Worm (Caenorhabditis elegans) whole organism, early embryonic: Measurements from ENCODE around the gene ZK742.6.

ENCODE experiments used
- B0310.2 ChIP-seq: sonication (generic microtip); optimal IDR thresholded peaks from 2 replicates; lab custom pipeline; 2016; ENCODE audit warnings: mild to moderate bottlenecking, missing genetic modification characterization, missing compliant biosample characterization
- F13C5.2 ChIP-seq: sonication (generic microtip); optimal IDR thresholded peaks from 2 replicates; lab custom pipeline; 2017; ENCODE audit warnings: mild to moderate bottlenecking, missing genetic modification characterization, inconsistent platforms, missing compliant biosample characterization
- aly-1 ChIP-seq: sonication (generic microtip); optimal IDR thresholded peaks from 2 replicates; lab custom pipeline; 2016; ENCODE audit warnings: missing genetic modification characterization, missing compliant biosample characterization
- ama-1 ChIP-seq: fragments of 150-350 bp; optimal IDR thresholded peaks from 2 replicates; lab custom pipeline; 2014
- ceh-13 ChIP-seq: fragments of 200-800 bp; sonication (Bioruptor generic); optimal IDR thresholded peaks from 2 replicates; lab custom pipeline; 2018; ENCODE audit warnings: mild to moderate bottlenecking, missing genetic modification characterization, missing compliant biosample characterization
- ceh-36 ChIP-seq: sonication (generic microtip); optimal IDR thresholded peaks from 2 replicates; lab custom pipeline; 2016; ENCODE audit warnings: missing genetic modification characterization, inconsistent platforms, missing compliant biosample characterization
- ets-7 ChIP-seq: sonication (generic microtip); optimal IDR thresholded peaks from 2 replicates; lab custom pipeline; 2016; ENCODE audit warnings: missing genotype, missing genetic modification characterization, missing compliant biosample characterization
- flt-1 ChIP-seq: fragments of 200-800 bp; sonication (Bioruptor generic); IDR thresholded peaks from 2 replicates; pipeline ENCODE4 v1.3.6; 2022; ENCODE audit warnings: missing genetic modification characterization, missing compliant biosample characterization
- hmbx-1 ChIP-seq: sonication (generic microtip); optimal IDR thresholded peaks from 2 replicates; lab custom pipeline; 2016; ENCODE audit warnings: mild to moderate bottlenecking, missing genetic modification characterization, missing compliant biosample characterization
- hmg-4 ChIP-seq: fragments of 200-800 bp; sonication (Bioruptor generic); optimal IDR thresholded peaks from 2 replicates; lab custom pipeline; 2018; ENCODE audit warnings: mild to moderate bottlenecking, missing genetic modification characterization, missing compliant biosample characterization
- hnd-1 ChIP-seq: sonication (generic microtip); optimal IDR thresholded peaks from 2 replicates; lab custom pipeline; 2016; ENCODE audit warnings: missing genetic modification characterization, missing compliant biosample characterization
- pes-1 ChIP-seq: fragments of 200-800 bp; sonication (Bioruptor generic); IDR thresholded peaks from 2 replicates; pipeline ENCODE4 v1.3.6; 2022; ENCODE audit warnings: missing genetic modification reagents, missing genetic modification characterization, missing compliant biosample characterization
- scrt-1 ChIP-seq: fragments of 200-800 bp; sonication (Bioruptor generic); IDR thresholded peaks from 2 replicates; pipeline ENCODE4 v1.3.6; 2022; ENCODE audit warnings: missing genetic modification characterization, missing compliant biosample characterization
- sea-1 ChIP-seq: fragments of 200-800 bp; sonication (Bioruptor generic); conservative IDR thresholded peaks from 2 replicates; pipeline ENCODE4 v1.3.6; 2022; ENCODE audit warnings: missing genetic modification characterization, missing compliant biosample characterization
- tbx-11 ChIP-seq: fragments of 200-800 bp; sonication (Bioruptor generic); IDR thresholded peaks from 2 replicates; pipeline ENCODE4 v1.3.6; 2022; ENCODE audit warnings: missing genetic modification characterization, missing compliant biosample characterization
- tbx-37 ChIP-seq: fragments of 200-800 bp; sonication (Bioruptor generic); conservative IDR thresholded peaks from 2 replicates; pipeline ENCODE4 v1.3.6; 2022; ENCODE audit warnings: missing genetic modification reagents, missing genetic modification characterization, missing compliant biosample characterization
- tra-4 ChIP-seq: sonication (generic microtip); optimal IDR thresholded peaks from 2 replicates; lab custom pipeline; 2017; ENCODE audit warnings: missing genetic modification characterization, missing compliant biosample characterization

The ZK742.6 gene

ce11 chrV:7778999-7779398 is 35.7 kb downstream of the ZK742.6 start:
- TF ChIP-seq scrt-1 (GFP tag; lab: Robert Waterston, UW) (no peak), aly-1 (tag; lab: Kevin White, UChicago) (no peak), tra-4 (tag; lab: Kevin White, UChicago) (no peak), pes-1 (GFP tag; lab: Robert Waterston, UW) (no peak), tbx-37 (GFP tag; lab: Robert Waterston, UW) (no peak), flt-1 (GFP tag; lab: Robert Waterston, UW) (no peak), sea-1 (GFP tag; lab: Robert Waterston, UW) (no peak), ama-1 (lab: Kevin White, UChicago) (no peak), B0310.2 (tag; lab: Kevin White, UChicago) (no peak), ceh-13 (GFP tag; lab: Kevin White, UChicago) (no peak), hnd-1 (tag; lab: Kevin White, UChicago) (no peak), hmg-4 (GFP tag; lab: Kevin White, UChicago) (no peak)

ce11 chrV:7777098-7777497 is 37.6 kb downstream of the ZK742.6 start, which contains the start of gene C26F1.3:
C26F1.3 (plus strand) TSS chrV:7777300.
- TF ChIP-seq tbx-11 (GFP tag; lab: Robert Waterston, UW), result no peak
- TF ChIP-seq ceh-13 (GFP tag; lab: Kevin White, UChicago), result no peak
- TF ChIP-seq B0310.2 (tag; lab: Kevin White, UChicago), result no peak
- no peak for TF ChIP-seq flt-1 (GFP tag; lab: Robert Waterston, UW)
- no peak for TF ChIP-seq hmbx-1 (tag; lab: Kevin White, UChicago)
- TF ChIP-seq tra-4 (tag; lab: Kevin White, UChicago), result no peak
- TF ChIP-seq ama-1 (lab: Kevin White, UChicago), result no peak
- TF ChIP-seq scrt-1 (GFP tag; lab: Robert Waterston, UW), result no peak
- TF ChIP-seq pes-1 (GFP tag; lab: Robert Waterston, UW), result no peak
- TF ChIP-seq aly-1 (tag; lab: Kevin White, UChicago), result no peak
- no peak for TF ChIP-seq tbx-37 (GFP tag; lab: Robert Waterston, UW)
- no peak for TF ChIP-seq sea-1 (GFP tag; lab: Robert Waterston, UW)
- no peak for TF ChIP-seq ceh-36

DNA sequence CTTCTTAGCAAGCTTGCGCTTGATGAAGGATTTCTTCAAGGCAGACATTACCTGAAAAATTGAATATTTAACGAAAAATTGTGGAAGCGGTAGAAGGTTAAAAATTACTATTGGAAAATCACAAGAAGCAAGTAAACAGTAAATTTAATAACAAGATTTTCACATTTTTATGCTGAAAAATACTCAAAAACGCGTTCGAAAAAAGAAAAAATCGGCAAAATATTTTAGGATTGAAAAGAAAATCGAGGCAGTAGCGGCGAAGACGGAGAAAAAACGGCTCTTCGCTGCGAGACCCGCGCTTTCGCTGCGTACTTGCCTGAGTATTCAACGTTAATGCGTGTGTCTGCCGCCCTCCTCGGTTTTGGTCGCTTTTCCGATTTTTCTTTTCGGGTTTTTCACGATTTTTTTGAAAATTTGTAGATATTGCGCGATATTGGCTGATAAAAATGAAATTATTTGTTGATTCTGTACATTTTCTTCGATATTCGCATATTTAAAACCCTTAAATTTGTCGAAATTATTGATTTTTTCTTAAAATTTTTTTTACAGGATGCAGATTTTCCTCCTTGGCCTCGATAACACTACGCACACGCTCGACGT is 38.6 kb downstream of the ZK742.6 start, which contains the start of the genes rpl-39 and rps-30:
TSS of gene rpl-39 (minus strand) at position 51 of the 600 bp plus-strand sequence.
TSS of gene rps-30 (plus strand) at position 550 of the 600 bp plus-strand sequence.
- no peak for TF ChIP-seq ceh-36
- no peak for TF ChIP-seq tbx-37 (GFP tag; lab: Robert Waterston, UW)
- TF ChIP-seq ama-1 (lab: Kevin White, UChicago), result no peak
- TF ChIP-seq tbx-11 (GFP tag; lab: Robert Waterston, UW), result no peak
- TF ChIP-seq flt-1 (GFP tag; lab: Robert Waterston, UW), result peak; percentile 26; the same call in 1 of the 2 replicates
- TF ChIP-seq F13C5.2 (tag; lab: Kevin White, UChicago), result peak; percentile 50
- no peak for TF ChIP-seq tra-4 (tag; lab: Kevin White, UChicago)
- TF ChIP-seq hmbx-1 (tag; lab: Kevin White, UChicago), result no peak
- TF ChIP-seq sea-1 (GFP tag; lab: Robert Waterston, UW), result no peak
- no peak for TF ChIP-seq scrt-1 (GFP tag; lab: Robert Waterston, UW)
- no peak for TF ChIP-seq hnd-1 (tag; lab: Kevin White, UChicago)
- no peak for TF ChIP-seq ceh-13 (GFP tag; lab: Kevin White, UChicago)
- TF ChIP-seq aly-1 (tag; lab: Kevin White, UChicago), result no peak
- TF ChIP-seq ets-7 (tag; lab: Kevin White, UChicago), result no peak
- TF ChIP-seq hmg-4 (GFP tag; lab: Kevin White, UChicago), result peak; percentile 53
- no peak for TF ChIP-seq B0310.2 (tag; lab: Kevin White, UChicago)
- TF ChIP-seq pes-1 (GFP tag; lab: Robert Waterston, UW), result peak; percentile 37; the same call in 1 of the 2 replicates

DNA sequence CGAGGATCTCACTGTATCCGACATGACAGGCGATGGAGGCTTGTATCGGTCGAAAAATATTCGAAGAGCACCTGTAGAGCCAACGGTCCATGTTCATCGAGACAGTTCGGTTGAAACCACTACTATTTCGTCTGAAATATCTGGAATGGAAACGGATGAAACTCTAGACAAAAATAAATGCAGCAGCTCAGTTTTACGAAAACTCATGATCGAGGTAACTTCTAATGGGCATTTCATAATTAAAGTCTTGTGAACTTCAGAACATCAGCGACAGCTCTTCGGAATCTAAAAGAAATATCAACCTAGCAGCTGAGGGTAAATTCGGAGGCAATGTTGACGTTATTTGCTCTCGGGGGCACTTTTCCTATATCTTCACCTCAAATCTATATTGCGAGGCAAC is 39.5 kb downstream of the ZK742.6 start:
- TF ChIP-seq B0310.2 (tag; lab: Kevin White, UChicago) (no peak), tbx-37 (GFP tag; lab: Robert Waterston, UW) (no peak), hmbx-1 (tag; lab: Kevin White, UChicago) (no peak), hmg-4 (GFP tag; lab: Kevin White, UChicago) (no peak), tbx-11 (GFP tag; lab: Robert Waterston, UW) (no peak), scrt-1 (GFP tag; lab: Robert Waterston, UW) (no peak), F13C5.2 (tag; lab: Kevin White, UChicago) (no peak), ceh-13 (GFP tag; lab: Kevin White, UChicago) (no peak), ets-7 (tag; lab: Kevin White, UChicago) (no peak), ceh-36 (no peak), flt-1 (GFP tag; lab: Robert Waterston, UW) (no peak), pes-1 (GFP tag; lab: Robert Waterston, UW) (no peak), hnd-1 (tag; lab: Kevin White, UChicago) (no peak), aly-1 (tag; lab: Kevin White, UChicago) (no peak), tra-4 (tag; lab: Kevin White, UChicago) (no peak), ama-1 (lab: Kevin White, UChicago) (no peak), sea-1 (GFP tag; lab: Robert Waterston, UW) (no peak)

DNA sequence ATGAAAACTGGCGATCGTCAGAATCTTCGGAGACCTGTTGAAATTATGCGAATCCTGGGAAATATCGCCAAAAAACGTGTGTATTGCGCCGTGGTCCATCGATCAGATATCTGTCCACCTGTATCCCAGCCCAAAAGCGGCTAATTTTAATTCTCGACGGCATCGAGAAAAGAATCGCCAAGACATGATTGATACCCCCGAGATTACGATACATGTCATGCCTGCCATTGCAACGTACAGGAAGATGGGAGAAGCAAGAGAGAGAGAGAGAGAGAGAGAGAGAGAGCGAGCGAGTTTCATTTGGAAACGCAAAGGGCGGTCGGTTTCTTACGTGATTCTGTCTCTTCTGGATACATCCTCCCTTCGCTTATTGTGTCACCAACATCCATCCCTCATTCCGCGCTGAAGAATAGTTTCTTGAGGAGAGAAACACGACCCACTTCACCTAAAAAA is 40.6 kb downstream of the ZK742.6 start, which contains the start of gene grl-10:
TSS of gene grl-10 (plus strand) at position 403 of the 453 bp plus-strand sequence.
- TF ChIP-seq ama-1 (lab: Kevin White, UChicago), result no peak
- TF ChIP-seq pes-1 (GFP tag; lab: Robert Waterston, UW), result no peak
- TF ChIP-seq scrt-1 (GFP tag; lab: Robert Waterston, UW), result no peak
- TF ChIP-seq B0310.2 (tag; lab: Kevin White, UChicago), result no peak
- no peak for TF ChIP-seq aly-1 (tag; lab: Kevin White, UChicago)
- TF ChIP-seq F13C5.2 (tag; lab: Kevin White, UChicago), result no peak
- no peak for TF ChIP-seq hmg-4 (GFP tag; lab: Kevin White, UChicago)
- no peak for TF ChIP-seq sea-1 (GFP tag; lab: Robert Waterston, UW)

ce11 chrV:7773647-7774046 is 41.1 kb downstream of the ZK742.6 start:
- no peak for TF ChIP-seq hmg-4 (GFP tag; lab: Kevin White, UChicago)
- TF ChIP-seq hnd-1 (tag; lab: Kevin White, UChicago), result no peak
- TF ChIP-seq ceh-36, result no peak
- no peak for TF ChIP-seq hmbx-1 (tag; lab: Kevin White, UChicago)
- no peak for TF ChIP-seq ceh-13 (GFP tag; lab: Kevin White, UChicago)
- TF ChIP-seq tra-4 (tag; lab: Kevin White, UChicago), result no peak
- no peak for TF ChIP-seq pes-1 (GFP tag; lab: Robert Waterston, UW)
- no peak for TF ChIP-seq scrt-1 (GFP tag; lab: Robert Waterston, UW)
- TF ChIP-seq tbx-37 (GFP tag; lab: Robert Waterston, UW), result no peak
- no peak for TF ChIP-seq sea-1 (GFP tag; lab: Robert Waterston, UW)
- no peak for TF ChIP-seq flt-1 (GFP tag; lab: Robert Waterston, UW)
- TF ChIP-seq aly-1 (tag; lab: Kevin White, UChicago), result no peak
- no peak for TF ChIP-seq F13C5.2 (tag; lab: Kevin White, UChicago)
- no peak for TF ChIP-seq tbx-11 (GFP tag; lab: Robert Waterston, UW)
- TF ChIP-seq B0310.2 (tag; lab: Kevin White, UChicago), result no peak
- TF ChIP-seq ets-7 (tag; lab: Kevin White, UChicago), result no peak
- no peak for TF ChIP-seq ama-1 (lab: Kevin White, UChicago)
